Fruit fly (Drosophila melanogaster): ENCODE measurements around the gene CG7884.

Gene CG7884

DNA sequence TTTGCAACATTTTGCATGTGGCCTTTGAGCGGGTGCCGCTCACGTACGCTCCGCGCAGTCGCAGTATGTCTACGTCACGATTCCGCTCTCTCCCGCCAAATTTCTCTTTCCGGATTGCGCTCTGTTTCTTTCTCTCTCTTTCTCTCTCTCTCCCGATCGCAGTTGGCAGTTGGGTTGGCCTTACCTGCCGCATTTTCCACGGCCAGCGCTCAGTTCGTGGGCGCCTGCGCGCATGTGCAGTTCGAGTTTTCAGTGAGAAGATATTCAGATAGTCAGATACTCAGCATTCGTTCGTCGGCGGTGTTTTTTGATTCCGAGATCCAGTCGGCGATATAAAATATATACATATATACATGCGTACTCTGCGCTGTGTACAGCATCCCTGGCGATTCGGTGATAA is at the start of gene CG7884:
Gene CG7884, plus strand, starts transcription at position 208 of the 400 bp plus-strand sequence.
- no peak for TF ChIP-seq CG17801 (GFP tag; optimal IDR thresholded peaks at IDR 0.05; ENCODE audit: partially characterized antibody)

- TF ChIP-seq CG17801 (GFP tag; optimal IDR thresholded peaks at IDR 0.05; ENCODE audit: partially characterized antibody): no peak
Observed at dm6 chrX:19170791-19171190, 49.6 kb upstream of the CG7884 start, which contains the start of gene Inx5. Inx5 (minus strand) TSS chrX:19170883.

DNA sequence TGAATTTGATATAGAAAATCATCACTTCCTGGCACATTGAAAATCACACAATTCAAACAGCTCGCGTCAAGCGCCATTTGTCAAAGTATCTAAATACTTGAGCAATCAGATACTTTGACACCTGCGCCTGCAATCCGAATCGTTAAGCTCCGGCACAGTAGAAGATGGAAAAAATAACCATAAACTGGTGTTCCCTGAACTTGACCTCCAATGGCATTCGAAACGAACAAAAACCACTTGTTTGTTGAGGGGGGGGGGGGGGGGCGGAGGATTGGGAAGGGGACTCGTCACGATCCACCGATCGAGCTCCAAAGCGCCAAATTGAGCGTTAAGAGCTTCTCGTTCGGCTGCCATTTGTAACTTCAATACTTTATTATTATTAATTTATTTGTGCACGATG is 48.5 kb upstream of the CG7884 start:
- TF ChIP-seq CG17801 (GFP tag; optimal IDR thresholded peaks at IDR 0.05; ENCODE audit: partially characterized antibody): no peak

DNA sequence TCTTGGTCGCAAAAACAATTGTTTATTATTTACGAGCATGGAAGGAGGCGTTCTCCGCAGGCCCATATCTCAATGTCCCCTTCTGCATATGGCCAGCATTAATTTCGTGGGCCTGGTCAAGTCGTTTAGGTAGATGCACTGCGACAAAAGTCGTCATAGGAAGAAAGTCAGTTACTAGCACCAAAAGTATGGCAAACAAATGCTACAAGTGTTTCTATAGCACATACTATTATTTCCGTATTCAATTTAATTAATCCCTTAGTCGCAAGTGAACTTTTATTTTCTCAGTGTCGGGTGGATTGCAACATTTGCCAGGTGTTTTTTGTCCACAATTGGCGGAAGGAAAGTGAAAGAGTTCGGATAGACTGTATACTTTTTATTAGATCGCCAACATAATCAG is 47.5 kb upstream of the CG7884 start:
- no peak for TF ChIP-seq CG17801 (GFP tag; optimal IDR thresholded peaks at IDR 0.05; ENCODE audit: partially characterized antibody)

DNA sequence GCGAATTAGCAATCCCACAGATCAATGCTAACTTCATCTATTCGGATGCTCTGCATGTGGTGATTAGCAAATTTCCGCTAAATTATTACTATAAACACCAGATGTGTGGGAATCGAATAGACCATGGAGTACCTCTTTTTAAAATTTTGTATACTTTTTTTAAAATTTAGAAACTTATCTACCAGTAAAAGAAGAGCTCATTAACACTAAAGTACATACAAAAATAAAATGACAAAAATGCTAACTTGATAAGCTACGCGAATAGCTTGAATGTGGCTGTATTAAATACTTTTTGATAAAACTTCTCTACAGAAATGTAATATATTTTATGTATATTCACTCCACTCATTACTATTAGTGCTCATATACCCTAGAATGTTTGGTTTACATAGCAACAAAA is 46.3 kb upstream of the CG7884 start:
- no peak for TF ChIP-seq CG17801 (GFP tag; optimal IDR thresholded peaks at IDR 0.05; ENCODE audit: partially characterized antibody)

- no peak for TF ChIP-seq CG17801 (GFP tag; optimal IDR thresholded peaks at IDR 0.05; ENCODE audit: partially characterized antibody)
Observed at dm6 chrX:19174850-19175571, 45.4 kb upstream of the CG7884 start, which contains the start of gene CG33939. CG33939 (minus strand) TSS chrX:19174900.

DNA sequence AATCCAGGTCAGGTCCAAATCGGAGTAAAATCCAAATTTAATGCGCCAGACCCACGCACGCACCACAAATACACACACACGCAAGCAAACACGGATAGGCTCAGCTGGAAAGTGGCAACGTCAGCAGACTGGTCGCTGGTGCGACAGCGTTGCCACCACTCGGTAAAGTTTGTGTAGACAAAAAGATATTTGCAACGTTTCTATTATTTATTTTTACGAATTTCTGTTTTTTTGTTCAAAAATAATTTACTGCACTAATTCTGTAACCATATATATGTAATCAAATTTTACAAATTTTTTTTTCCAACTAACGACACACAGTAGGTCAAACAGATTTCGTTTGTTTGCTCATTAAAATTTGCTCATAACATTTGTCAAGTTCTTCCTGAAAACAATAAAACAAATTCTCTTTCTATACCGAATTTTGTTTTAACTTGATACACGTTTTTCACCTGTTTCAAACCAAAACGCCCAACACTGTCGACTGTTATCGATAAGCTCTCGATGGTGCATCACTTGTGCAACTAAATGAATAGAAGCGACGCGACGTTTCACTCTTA is 40.6 kb upstream of the CG7884 start, which contains the start of the genes CG7556 and CG7453:
Gene CG7556, minus strand, starts transcription at position 135 of the 560 bp plus-strand sequence.
Gene CG7453, plus strand, starts transcription at position 478 of the 560 bp plus-strand sequence.
- TF ChIP-seq CG17801 (GFP tag; optimal IDR thresholded peaks at IDR 0.05; ENCODE audit: partially characterized antibody): peak; percentile 60

- TF ChIP-seq CG17801 (GFP tag; optimal IDR thresholded peaks at IDR 0.05; ENCODE audit: partially characterized antibody): no peak
Observed at dm6 chrX:19183121-19183520, 37.3 kb upstream of the CG7884 start, which contains the start of gene CG33253. CG33253 (plus strand) TSS chrX:19183421.

DNA sequence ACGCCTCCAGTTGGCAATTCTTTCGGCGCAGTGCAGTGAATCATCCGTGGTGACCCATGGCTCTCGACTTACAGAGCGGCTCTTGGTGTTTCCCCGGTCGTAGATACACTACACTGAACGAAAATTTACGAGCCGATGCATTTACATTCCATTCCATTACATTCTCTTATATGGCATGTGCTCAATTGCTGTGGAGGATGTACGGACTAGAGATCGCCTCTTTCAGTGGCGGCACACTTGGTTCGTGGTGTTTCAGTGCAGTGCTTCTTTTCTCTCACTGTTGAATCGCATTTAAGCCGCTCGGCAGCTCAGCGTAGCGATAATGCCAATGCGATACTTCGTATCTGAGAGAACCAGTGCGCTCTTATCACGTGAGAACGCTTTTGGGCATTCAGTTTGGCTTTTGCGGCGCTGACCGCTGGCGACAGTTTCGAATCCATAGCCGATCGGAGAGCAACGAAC is 32.8 kb upstream of the CG7884 start, which contains the start of gene Mec2:
Gene Mec2, plus strand, starts transcription at position 412 of the 462 bp plus-strand sequence.
- TF ChIP-seq CG17801 (GFP tag; optimal IDR thresholded peaks at IDR 0.05; ENCODE audit: partially characterized antibody): peak; percentile 80

- peak; percentile 37 for TF ChIP-seq CG17801 (GFP tag; optimal IDR thresholded peaks at IDR 0.05; ENCODE audit: partially characterized antibody)
Observed at dm6 chrX:19189903-19190302, 30.5 kb upstream of the CG7884 start, which contains the start of gene HP1D3csd. HP1D3csd (plus strand) TSS chrX:19190214.

DNA sequence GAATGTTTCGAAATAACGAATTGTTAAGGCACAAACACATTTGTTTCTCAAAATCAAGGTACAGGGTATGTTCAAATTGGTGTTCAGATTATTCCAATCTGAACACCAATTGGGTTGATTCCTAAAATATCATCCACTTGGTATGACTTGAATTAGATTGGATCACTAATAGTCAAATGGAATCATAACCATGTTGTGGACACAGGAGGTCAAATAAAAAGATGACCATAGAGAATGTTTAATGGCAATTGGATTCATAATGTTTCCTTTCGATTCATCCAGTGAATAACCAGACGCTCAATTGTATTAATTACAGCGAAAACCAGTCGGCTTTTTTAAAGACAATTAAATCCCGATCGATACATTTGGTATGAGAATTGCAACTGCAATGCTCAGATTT is 29.4 kb upstream of the CG7884 start:
- TF ChIP-seq CG17801 (GFP tag; optimal IDR thresholded peaks at IDR 0.05; ENCODE audit: partially characterized antibody): no peak

- no peak for TF ChIP-seq CG17801 (GFP tag; optimal IDR thresholded peaks at IDR 0.05; ENCODE audit: partially characterized antibody)
Observed at dm6 chrX:19191597-19191996, 28.8 kb upstream of the CG7884 start.

- peak; percentile 10 for TF ChIP-seq CG17801 (GFP tag; optimal IDR thresholded peaks at IDR 0.05; ENCODE audit: partially characterized antibody)
Observed at dm6 chrX:19193336-19193735, 27.1 kb upstream of the CG7884 start, which contains the start of the genes CG7914 and CG14194. CG7914 (minus strand) TSS chrX:19193448. CG14194 (plus strand) TSS chrX:19193555.

DNA sequence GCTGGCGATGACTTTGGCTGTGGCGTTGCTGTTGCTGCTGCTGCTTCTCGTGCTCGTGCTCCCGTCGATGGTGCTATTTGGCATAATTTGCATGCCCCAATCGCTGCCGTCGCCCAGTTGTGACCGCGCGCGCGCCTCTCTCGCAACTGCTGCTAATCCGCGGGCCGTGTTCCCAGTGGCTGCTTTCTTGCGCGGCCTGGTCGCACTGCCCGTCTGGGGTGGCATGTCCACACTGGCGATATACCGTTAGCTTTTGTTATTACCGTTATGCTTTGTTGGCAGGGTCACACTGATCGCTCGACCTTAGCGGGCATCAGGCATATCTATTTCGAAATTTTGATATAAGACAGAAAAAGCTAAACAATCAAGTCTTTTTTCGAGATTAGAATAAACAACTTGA is 18.8 kb upstream of the CG7884 start, which contains the start of gene CG7990:
Gene CG7990, minus strand, starts transcription at position 350 of the 400 bp plus-strand sequence.
- no peak for TF ChIP-seq CG17801 (GFP tag; optimal IDR thresholded peaks at IDR 0.05; ENCODE audit: partially characterized antibody)

DNA sequence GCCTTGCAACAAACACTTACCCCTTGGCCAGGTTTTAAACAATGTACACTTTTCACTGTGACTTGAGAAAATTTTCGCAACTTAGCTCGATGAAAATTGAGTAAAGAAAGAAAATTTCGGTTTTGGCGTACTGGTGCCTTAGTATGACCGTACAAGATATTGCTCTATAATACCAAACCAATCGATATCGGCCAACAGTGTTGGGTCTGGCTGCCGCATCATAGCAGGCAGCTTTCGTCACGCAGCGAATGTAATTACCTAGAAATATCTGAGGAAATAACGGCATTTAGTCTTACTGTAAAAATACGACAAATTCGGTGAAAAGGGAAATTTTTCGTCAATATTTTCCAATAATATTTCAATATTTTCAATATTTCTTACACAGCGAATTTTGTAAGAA is 12.4 kb upstream of the CG7884 start, which contains the start of gene Ulp1:
Gene Ulp1, minus strand, starts transcription at position 174 of the 400 bp plus-strand sequence.
- peak; percentile 41 for TF ChIP-seq CG17801 (GFP tag; optimal IDR thresholded peaks at IDR 0.05; ENCODE audit: partially characterized antibody)
